Fruit fly (Drosophila melanogaster): ENCODE results near the gene GstT4.

The GstT4 gene

DNA sequence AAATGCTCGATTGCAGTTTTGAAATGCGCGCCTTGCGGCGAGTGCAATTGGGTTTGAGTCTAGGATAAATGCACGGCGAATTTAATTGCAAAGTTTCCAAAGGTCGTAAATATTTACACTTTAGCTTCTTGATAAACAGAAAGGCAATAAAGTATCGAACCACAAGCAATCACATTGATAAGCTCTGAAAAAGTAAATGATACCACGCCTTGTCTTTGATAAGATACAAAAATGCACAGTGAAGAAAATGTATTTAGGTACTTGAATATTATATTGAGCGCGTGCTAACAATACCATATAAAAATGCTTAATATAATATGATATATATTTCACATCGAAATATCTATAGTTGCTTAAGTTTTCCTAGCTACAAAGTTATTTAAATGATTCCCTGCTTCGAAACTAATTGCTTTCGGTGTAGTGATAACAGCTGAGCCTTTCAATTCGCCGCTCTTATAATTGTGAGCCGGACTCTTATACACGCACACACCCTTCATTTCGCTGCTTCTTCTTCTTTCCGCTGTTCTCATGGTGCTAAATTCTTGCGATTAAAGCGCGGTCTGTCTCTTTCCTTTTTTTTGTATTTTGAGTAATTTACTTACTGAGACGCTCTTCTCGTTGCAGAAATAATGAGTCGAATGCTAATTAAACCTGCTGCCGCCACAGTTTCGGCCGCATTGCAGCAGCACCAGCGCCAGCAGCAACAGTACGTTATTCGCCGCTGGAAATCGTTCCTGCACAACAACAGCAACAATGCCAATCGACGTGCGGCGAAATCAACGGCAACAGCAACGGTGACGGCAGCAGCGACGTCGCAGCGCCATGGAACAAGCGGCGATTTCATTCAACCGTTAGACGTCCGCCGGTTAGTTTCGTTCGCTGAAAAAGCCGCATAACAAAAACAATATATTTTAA lies 31.1 kb upstream of the GstT4 start:
- peak; percentile 90 for TF ChIP-seq pdm3 (GFP tag; optimal IDR thresholded peaks at IDR 0.05)
- TF ChIP-seq CG34406 (GFP tag; optimal IDR thresholded peaks at IDR 0.05) = peak; percentile 90
- TF ChIP-seq CG11902 (GFP tag; optimal IDR thresholded peaks at IDR 0.05) = peak; percentile 72
- TF ChIP-seq spab (GFP tag; optimal IDR thresholded peaks at IDR 0.05) = peak; percentile 80
- TF ChIP-seq CG8319 (GFP tag; optimal IDR thresholded peaks at IDR 0.05) = peak; percentile 81
- peak; percentile 71 for TF ChIP-seq fkh (GFP tag; optimal IDR thresholded peaks at IDR 0.05)
- TF ChIP-seq achi (GFP tag; optimal IDR thresholded peaks at IDR 0.05) = peak; percentile 88
- peak; percentile 41 for TF ChIP-seq fd85E (GFP tag; optimal IDR thresholded peaks at IDR 0.05)
- peak; percentile 85 for TF ChIP-seq Met (GFP tag; optimal IDR thresholded peaks at IDR 0.05)
- peak; percentile 72 to 86 for TF ChIP-seq ss (GFP tag; optimal IDR thresholded peaks at IDR 0.05)
- TF ChIP-seq CG11762 (GFP tag; optimal IDR thresholded peaks at IDR 0.05; ENCODE audit: insufficient read depth) = peak; percentile 86
- TF ChIP-seq CG31627 (GFP tag; optimal IDR thresholded peaks at IDR 0.05) = peak; percentile 77
- peak; percentile 85 for TF ChIP-seq topi (GFP tag; optimal IDR thresholded peaks at IDR 0.05)
- TF ChIP-seq Sox14 (GFP tag; optimal IDR thresholded peaks at IDR 0.05) = peak; percentile 80
- peak; percentile 71 for TF ChIP-seq fd59A (GFP tag; optimal IDR thresholded peaks at IDR 0.05)
- peak; percentile 79 for TF ChIP-seq CG6854 (GFP tag; optimal IDR thresholded peaks at IDR 0.05)
- TF ChIP-seq CG8632 (GFP tag; optimal IDR thresholded peaks at IDR 0.05) = peak; percentile 91
- TF ChIP-seq Ets21C (GFP tag; optimal IDR thresholded peaks at IDR 0.05) = peak; percentile 66
- TF ChIP-seq Lpt (GFP tag; optimal IDR thresholded peaks at IDR 0.05) = peak; percentile 69
- peak; percentile 79 for TF ChIP-seq vri (GFP tag; optimal IDR thresholded peaks at IDR 0.05)
- TF ChIP-seq Smox (GFP tag; optimal IDR thresholded peaks at IDR 0.05) = peak; percentile 88
- TF ChIP-seq CG1621 (tag; optimal IDR thresholded peaks at IDR 0.05) = peak; percentile 80
- TF ChIP-seq Gug (GFP tag; IDR thresholded peaks at IDR 0.05) = peak; percentile 81
- TF ChIP-seq CG8119 (GFP tag; IDR thresholded peaks at IDR 0.05) = peak; percentile 84
- TF ChIP-seq eg (GFP tag; IDR thresholded peaks at IDR 0.05) = peak; percentile 88
- TF ChIP-seq dsx (GFP tag; optimal IDR thresholded peaks at IDR 0.05; ENCODE audit: poor library complexity, severe bottlenecking) = peak; percentile 89
- peak; percentile 3 for TF ChIP-seq Eip93F (GFP tag; optimal IDR thresholded peaks at IDR 0.05)
- TF ChIP-seq lz (GFP tag; optimal IDR thresholded peaks at IDR 0.05) = peak; percentile 83
- TF ChIP-seq Blimp-1 (GFP tag; optimal IDR thresholded peaks at IDR 0.05) = peak; percentile 65
- peak; percentile 61 for TF ChIP-seq Eip75B (GFP tag; optimal IDR thresholded peaks at IDR 0.05)
- peak; percentile 87 for TF ChIP-seq CG10631 (GFP tag; optimal IDR thresholded peaks at IDR 0.05)
- no peak for TF ChIP-seq Hr38 (GFP tag; optimal IDR thresholded peaks at IDR 0.05)
- peak; percentile 96 for TF ChIP-seq Eip78C (GFP tag)
- TF ChIP-seq esn (GFP tag; optimal IDR thresholded peaks at IDR 0.05) = peak; percentile 91
- peak; percentile 90 for TF ChIP-seq CG6792 (GFP tag; optimal IDR thresholded peaks at IDR 0.05)
- TF ChIP-seq CG6276 (GFP tag; optimal IDR thresholded peaks at IDR 0.05) = peak; percentile 82
- peak; percentile 89 for TF ChIP-seq CG32006 (GFP tag; optimal IDR thresholded peaks at IDR 0.05)
- peak; percentile 82 for TF ChIP-seq CG7368 (GFP tag; optimal IDR thresholded peaks at IDR 0.05)
- TF ChIP-seq CG6808 (GFP tag; optimal IDR thresholded peaks at IDR 0.05) = peak; percentile 83
- peak; percentile 90 for TF ChIP-seq CG3919 (GFP tag; optimal IDR thresholded peaks at IDR 0.05)
- TF ChIP-seq CG6163 (GFP tag; IDR thresholded peaks at IDR 0.05) = peak; percentile 81
- peak; percentile 55 for TF ChIP-seq CG16779 (tag; optimal IDR thresholded peaks at IDR 0.05)
- peak; percentile 91 for TF ChIP-seq net (GFP tag; optimal IDR thresholded peaks at IDR 0.05)
- TF ChIP-seq dac (GFP tag; optimal IDR thresholded peaks at IDR 0.05) = peak; percentile 56
- peak; percentile 84 for TF ChIP-seq cyc (GFP tag; optimal IDR thresholded peaks at IDR 0.05)
- TF ChIP-seq Hr39 (GFP tag; optimal IDR thresholded peaks at IDR 0.05) = peak; percentile 77
- peak; percentile 50 for TF ChIP-seq Hr4 (GFP tag; optimal IDR thresholded peaks at IDR 0.05)
- TF ChIP-seq CG3032 (tag; optimal IDR thresholded peaks at IDR 0.05) = peak; percentile 82
- peak; percentile 81 for TF ChIP-seq Ets96B (tag; optimal IDR thresholded peaks at IDR 0.05)
